Fruit fly (Drosophila melanogaster) whole organism, embryonic: ENCODE results near the gene CG15517.

Source experiments
- B-H2 ChIP-seq: fragments of 200-800 bp; sonication (Bioruptor generic); optimal IDR thresholded peaks from 2 replicates; lab custom pipeline; 2018; ENCODE audit warnings: missing biosample characterization, mild to moderate bottlenecking, missing genetic modification characterization
- Blimp-1 ChIP-seq: fragments of 200-800 bp; sonication (Bioruptor generic); optimal IDR thresholded peaks from 3 replicates; lab custom pipeline; 2018; ENCODE audit warnings: missing biosample characterization, missing genetic modification characterization, mild to moderate bottlenecking, moderate library complexity, missing genetic modification reagents
- CG10543 ChIP-seq: fragments of 200-800 bp; sonication (Bioruptor generic); optimal IDR thresholded peaks from 3 replicates; lab custom pipeline; 2017; ENCODE audit warnings: missing biosample characterization, mild to moderate bottlenecking, missing genetic modification characterization, moderate library complexity
- CG11723 ChIP-seq: fragments of 200-800 bp; sonication (Bioruptor generic); optimal IDR thresholded peaks from 2 replicates; lab custom pipeline; 2017; ENCODE audit warnings: missing biosample characterization, mild to moderate bottlenecking, missing genetic modification characterization
- CG1233 ChIP-seq: fragments of 200-800 bp; sonication (Bioruptor generic); optimal IDR thresholded peaks from 4 replicates; lab custom pipeline; 2018; ENCODE audit warnings: missing biosample characterization, mild to moderate bottlenecking, missing genetic modification characterization
- CG12659 ChIP-seq: fragments of 200-800 bp; sonication (Bioruptor generic); optimal IDR thresholded peaks from 3 replicates; lab custom pipeline; 2017; ENCODE audit warnings: mild to moderate bottlenecking, missing biosample characterization, missing genetic modification reagents, missing genetic modification characterization
- CG12769 ChIP-seq: fragments of 200-800 bp; sonication (Bioruptor generic); optimal IDR thresholded peaks from 2 replicates; lab custom pipeline; 2019; ENCODE audit warnings: missing biosample characterization, mild to moderate bottlenecking, missing genetic modification characterization, moderate library complexity
- CG13296 ChIP-seq: fragments of 200-800 bp; sonication (Bioruptor generic); optimal IDR thresholded peaks from 3 replicates; lab custom pipeline; 2018; ENCODE audit warnings: missing biosample characterization, mild to moderate bottlenecking, missing genetic modification characterization
- CG13624 ChIP-seq: fragments of 200-800 bp; sonication (Bioruptor generic); optimal IDR thresholded peaks from 2 replicates; lab custom pipeline; 2016; ENCODE audit warnings: missing biosample characterization, missing genetic modification characterization
- CG13775 ChIP-seq: fragments of 200-800 bp; sonication (Bioruptor generic); optimal IDR thresholded peaks from 3 replicates; lab custom pipeline; 2017; ENCODE audit warnings: missing biosample characterization, mild to moderate bottlenecking, missing genetic modification characterization
- CG13894 ChIP-seq: fragments of 200-800 bp; sonication (Bioruptor generic); optimal IDR thresholded peaks from 3 replicates; lab custom pipeline; 2018; ENCODE audit warnings: missing biosample characterization, mild to moderate bottlenecking, missing genetic modification characterization, moderate library complexity
- CG1647 ChIP-seq: fragments of 200-800 bp; sonication (Bioruptor generic); optimal IDR thresholded peaks from 3 replicates; lab custom pipeline; 2016; ENCODE audit warnings: missing biosample characterization, missing genetic modification characterization
- CG17385 ChIP-seq: fragments of 200-800 bp; sonication (Bioruptor generic); optimal IDR thresholded peaks from 3 replicates; lab custom pipeline; 2018; ENCODE audit warnings: missing biosample characterization, mild to moderate bottlenecking, missing genetic modification characterization
- CG18599 ChIP-seq: fragments of 200-800 bp; sonication (Bioruptor generic); optimal IDR thresholded peaks from 3 replicates; lab custom pipeline; 2017; ENCODE audit warnings: missing biosample characterization, missing genetic modification characterization, mild to moderate bottlenecking, moderate library complexity, missing genetic modification reagents
- CG2116 ChIP-seq: fragments of 200-800 bp; sonication (Bioruptor generic); optimal IDR thresholded peaks from 3 replicates; lab custom pipeline; 2018; ENCODE audit warnings: missing biosample characterization, mild to moderate bottlenecking, missing genetic modification characterization
- CG2202 ChIP-seq: fragments of 200-800 bp; sonication (Bioruptor generic); optimal IDR thresholded peaks from 2 replicates; lab custom pipeline; 2018; ENCODE audit warnings: missing biosample characterization, mild to moderate bottlenecking, missing genetic modification characterization
- CG2678 ChIP-seq: fragments of 200-800 bp; sonication (Bioruptor generic); optimal IDR thresholded peaks from 3 replicates; lab custom pipeline; 2019; ENCODE audit warnings: missing biosample characterization, mild to moderate bottlenecking, missing genetic modification characterization, moderate library complexity
- CG2875 ChIP-seq: fragments of 200-800 bp; sonication (Bioruptor generic); optimal IDR thresholded peaks from 2 replicates; lab custom pipeline; 2017; ENCODE audit warnings: missing biosample characterization, mild to moderate bottlenecking, missing genetic modification characterization, missing genetic modification reagents
- CG3065 ChIP-seq: fragments of 200-800 bp; sonication (Bioruptor generic); optimal IDR thresholded peaks from 2 replicates; lab custom pipeline; 2016; ENCODE audit warnings: missing biosample characterization, missing genetic modification characterization
- CHES-1-like ChIP-seq: fragments of 200-800 bp; sonication (Bioruptor generic); optimal IDR thresholded peaks from 2 replicates; lab custom pipeline; 2016; ENCODE audit warnings: missing biosample characterization, missing genetic modification characterization
- CoRest ChIP-seq: fragments of 200-800 bp; sonication (Bioruptor generic); optimal IDR thresholded peaks from 3 replicates; lab custom pipeline; 2018; ENCODE audit warnings: missing biosample characterization, mild to moderate bottlenecking, missing genetic modification characterization, moderate library complexity
- CrebB ChIP-seq: fragments of 200-800 bp; sonication (Bioruptor generic); optimal IDR thresholded peaks from 3 replicates; lab custom pipeline; 2018; ENCODE audit warnings: missing biosample characterization, mild to moderate bottlenecking, missing genetic modification characterization
- Deaf1 ChIP-seq: fragments of 200-800 bp; optimal IDR thresholded peaks from 3 replicates; lab custom pipeline; 2019; ENCODE audit warnings: missing biosample characterization, mild to moderate bottlenecking, missing genetic modification characterization, moderate library complexity
- Dek ChIP-seq: fragments of 200-800 bp; sonication (Bioruptor generic); optimal IDR thresholded peaks from 3 replicates; lab custom pipeline; 2019; ENCODE audit warnings: missing biosample characterization, mild to moderate bottlenecking, missing genetic modification characterization, moderate library complexity
- Hey ChIP-seq: fragments of 200-800 bp; sonication (Bioruptor generic); optimal IDR thresholded peaks from 3 replicates; lab custom pipeline; 2018; ENCODE audit warnings: missing biosample characterization, mild to moderate bottlenecking, missing genetic modification characterization
- Hmr ChIP-seq: fragments of 200-800 bp; sonication (Bioruptor generic); optimal IDR thresholded peaks from 3 replicates; lab custom pipeline; 2017; ENCODE audit warnings: mild to moderate bottlenecking, missing biosample characterization, missing genetic modification reagents, missing genetic modification characterization
- Hr51 ChIP-seq, 2 experiments: fragments of 200-800 bp; sonication (Bioruptor generic); optimal IDR thresholded peaks; 2 replicates in 1 of 2; 3 replicates in 1 of 2; lab custom pipeline; 2016 to 2018; ENCODE audit warnings: missing biosample characterization in 2 of 2, missing genetic modification characterization in 2 of 2, mild to moderate bottlenecking in 1 of 2, moderate library complexity in 1 of 2
- Meics ChIP-seq: fragments of 200-800 bp; sonication (Bioruptor generic); optimal IDR thresholded peaks from 2 replicates; lab custom pipeline; 2017; ENCODE audit warnings: missing biosample characterization, mild to moderate bottlenecking, missing genetic modification characterization
- Oaz ChIP-seq: fragments of 200-800 bp; sonication (Bioruptor generic); IDR thresholded peaks from 2 replicates; pipeline ENCODE4 v1.3.6; 2022; ENCODE audit warnings: missing biosample characterization, missing genetic modification characterization
- Rfx ChIP-seq: fragments of 200-800 bp; sonication (Bioruptor generic); IDR thresholded peaks from 2 replicates; pipeline ENCODE4 v1.3.6; 2022; ENCODE audit warnings: missing biosample characterization, missing genetic modification characterization
- Side ChIP-seq: fragments of 200-800 bp; sonication (Bioruptor generic); optimal IDR thresholded peaks from 2 replicates; lab custom pipeline; 2016; ENCODE audit warnings: missing biosample characterization, missing genetic modification characterization
- Xrp1 ChIP-seq: fragments of 200-800 bp; sonication (Bioruptor generic); IDR thresholded peaks from 2 replicates; pipeline ENCODE4 v1.3.6; 2022; ENCODE audit warnings: missing biosample characterization, missing genetic modification characterization
- al ChIP-seq: fragments of 200-800 bp; sonication (Bioruptor generic); IDR thresholded peaks from 2 replicates; pipeline ENCODE4 v1.3.6; 2022; ENCODE audit warnings: missing biosample characterization, missing genetic modification characterization
- ase ChIP-seq: fragments of 200-800 bp; sonication (Bioruptor generic); IDR thresholded peaks from 3 replicates; pipeline ENCODE4 v1.3.6; 2022; ENCODE audit warnings: missing biosample characterization, missing genetic modification characterization
- bab2 ChIP-seq: fragments of 200-800 bp; sonication (Bioruptor generic); optimal IDR thresholded peaks from 2 replicates; lab custom pipeline; 2016; ENCODE audit warnings: missing biosample characterization, missing genetic modification characterization
- bcd ChIP-seq: fragments of 200-800 bp; sonication (Bioruptor generic); optimal IDR thresholded peaks from 2 replicates; lab custom pipeline; 2017; ENCODE audit warnings: missing biosample characterization, mild to moderate bottlenecking, missing genetic modification characterization
- crc ChIP-seq: fragments of 200-800 bp; sonication (Bioruptor generic); optimal IDR thresholded peaks from 2 replicates; lab custom pipeline; 2016; ENCODE audit warnings: missing biosample characterization, missing genetic modification characterization
- fd3F ChIP-seq: fragments of 200-800 bp; sonication (Bioruptor generic); optimal IDR thresholded peaks from 2 replicates; lab custom pipeline; 2018; ENCODE audit warnings: missing biosample characterization, mild to moderate bottlenecking, missing genetic modification characterization, moderate library complexity
- gcm ChIP-seq: fragments of 200-800 bp; sonication (Bioruptor generic); optimal IDR thresholded peaks from 2 replicates; lab custom pipeline; 2019; ENCODE audit warnings: missing biosample characterization, mild to moderate bottlenecking, missing genetic modification characterization, moderate library complexity
- jumu ChIP-seq: fragments of 200-800 bp; sonication (Bioruptor generic); optimal IDR thresholded peaks from 3 replicates; lab custom pipeline; 2016; ENCODE audit warnings: missing biosample characterization, missing genetic modification characterization
- kah ChIP-seq: fragments of 200-800 bp; sonication (Bioruptor generic); optimal IDR thresholded peaks from 2 replicates; lab custom pipeline; 2018; ENCODE audit warnings: missing biosample characterization, mild to moderate bottlenecking, missing genetic modification characterization
- prd ChIP-seq, 3 experiments: fragments of >200 bp in 2 of 3; fragments of 200-800 bp in 1 of 3; sonication (Bioruptor generic) in 1 of 3; optimal IDR thresholded peaks in 2 of 3; IDR thresholded peaks in 1 of 3; 2 replicates in 2 of 3; 3 replicates in 1 of 3; pipeline versions ENCODE4 v1.3.6 to Lab custom; 2017 to 2022; ENCODE audit warnings: missing biosample characterization in 1 of 3, missing genetic modification characterization in 1 of 3
- sens ChIP-seq: fragments of 200-800 bp; sonication (Bioruptor generic); peaks from one replicate; lab custom pipeline; 2016; ENCODE audit warnings: missing biosample characterization, missing genetic modification characterization
- sisA ChIP-seq: fragments of 200-800 bp; sonication (Bioruptor generic); IDR thresholded peaks from 2 replicates; pipeline ENCODE4 v1.3.6; 2022; ENCODE audit warnings: missing biosample characterization, missing genetic modification characterization
- so ChIP-seq: fragments of 200-800 bp; sonication (Bioruptor generic); IDR thresholded peaks from 3 replicates; pipeline ENCODE4 v1.3.6; 2022; ENCODE audit warnings: missing biosample characterization, missing genetic modification characterization
- sob ChIP-seq: fragments of 200-800 bp; sonication (Bioruptor generic); IDR thresholded peaks from 2 replicates; pipeline ENCODE4 v1.3.6; 2022; ENCODE audit warnings: missing biosample characterization, missing genetic modification characterization
- ssp ChIP-seq: fragments of 200-800 bp; sonication (Bioruptor generic); IDR thresholded peaks from 2 replicates; pipeline ENCODE4 v1.3.6; 2022; ENCODE audit warnings: missing biosample characterization, missing genetic modification characterization
- stc ChIP-seq: fragments of 200-800 bp; sonication (Bioruptor generic); IDR thresholded peaks from 2 replicates; pipeline ENCODE4 v1.3.6; 2022; ENCODE audit warnings: missing biosample characterization, missing genetic modification characterization
- vvl ChIP-seq: fragments of 200-800 bp; sonication (Bioruptor generic); IDR thresholded peaks from 2 replicates; pipeline ENCODE4 v1.3.6; 2022; ENCODE audit warnings: missing biosample characterization, missing genetic modification characterization
- wek ChIP-seq: fragments of 200-800 bp; sonication (Bioruptor generic); optimal IDR thresholded peaks from 3 replicates; lab custom pipeline; 2018; ENCODE audit warnings: missing biosample characterization, mild to moderate bottlenecking, missing genetic modification characterization, moderate library complexity

CG15517 gene

DNA sequence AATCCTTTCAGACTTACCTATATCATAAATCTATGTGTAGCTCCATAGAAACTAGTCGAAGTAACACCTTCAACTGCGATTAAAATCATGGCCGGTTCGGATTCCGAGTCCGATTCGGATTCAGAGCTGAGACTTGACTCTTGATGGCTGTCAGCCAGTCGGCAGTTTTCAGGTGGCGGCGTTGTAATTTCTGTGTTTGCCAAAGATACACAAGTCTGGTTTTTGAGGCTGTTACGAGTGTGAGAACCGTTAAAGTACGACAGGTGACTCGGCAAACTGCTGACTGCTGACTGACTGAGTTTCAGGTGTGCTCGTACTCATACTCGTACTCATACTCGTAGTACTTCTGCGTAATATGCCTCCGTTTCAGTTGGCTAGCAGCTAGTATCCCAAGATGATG is 12.4 kb downstream of the CG15517 start (continued):
- peak; percentile 2 for TF ChIP-seq CoRest (tag; lab: Kevin White, UChicago)
- no peak for TF ChIP-seq ssp (GFP tag; lab: Robert Waterston, UW)
- no peak for TF ChIP-seq crc (GFP tag; lab: Kevin White, UChicago)
- TF ChIP-seq CG17385: peak; percentile 16
- peak; percentile 32 for TF ChIP-seq CrebB
- TF ChIP-seq CG2202 (tag; lab: Kevin White, UChicago): peak; percentile 1
- peak; percentile 72 for TF ChIP-seq Hmr
- TF ChIP-seq wek: peak; percentile 39
- no peak for TF ChIP-seq al (GFP tag; lab: Robert Waterston, UW)
- peak in 1 of 2 experiments; percentile 9 for TF ChIP-seq Hr51 (GFP tag; optimal IDR thresholded peaks at IDR 0.05; lab: Kevin White, UChicago)
- no peak for TF ChIP-seq CG3065 (GFP tag; lab: Kevin White, UChicago)
- peak; percentile 58 for TF ChIP-seq CG12769
- peak; percentile 25 for TF ChIP-seq Hey
- peak; percentile 25 for TF ChIP-seq Side (GFP tag; lab: Kevin White, UChicago)
- TF ChIP-seq Oaz (GFP tag; lab: Robert Waterston, UW): 0 out of 2 replicates have a peak, but pooled peaks have one; percentile 7
- peak; percentile 52 for TF ChIP-seq CG2678
- TF ChIP-seq Blimp-1 (GFP tag; lab: Kevin White, UChicago): peak; percentile 11
- no peak for TF ChIP-seq stc (GFP tag; lab: Robert Waterston, UW)
- TF ChIP-seq fd3F (GFP tag; lab: Kevin White, UChicago): peak; percentile 15
- 0 out of 2 replicates have a peak, but pooled peaks have one; percentile 14 for TF ChIP-seq Xrp1 (GFP tag; lab: Robert Waterston, UW)
- peak; percentile 22 for TF ChIP-seq CG11723 (GFP tag; lab: Kevin White, UChicago)
- peak; percentile 49 for TF ChIP-seq CG13296 (GFP tag; lab: Kevin White, UChicago)
- peak; percentile 6 for TF ChIP-seq CG10543 (GFP tag; lab: Kevin White, UChicago)
- TF ChIP-seq sisA (GFP tag; lab: Robert Waterston, UW): no peak
- peak; percentile 41; the same call in 1 of the 2 replicates for TF ChIP-seq sob
- peak; percentile 61 for TF ChIP-seq sens
- peak; percentile 2 for TF ChIP-seq CHES-1-like (GFP tag; lab: Kevin White, UChicago)
- TF ChIP-seq Deaf1 (tag; lab: Kevin White, UChicago): peak; percentile 31
- TF ChIP-seq CG13894 (tag; lab: Kevin White, UChicago): peak; percentile 31
- no peak for TF ChIP-seq kah
- TF ChIP-seq CG2875 (GFP tag; lab: Kevin White, UChicago): peak; percentile 17
- no peak for TF ChIP-seq CG13775 (GFP tag; lab: Kevin White, UChicago)
- TF ChIP-seq prd (optimal IDR thresholded peaks at IDR 0.05; lab: Kevin White, UChicago): no peak
- no peak for TF ChIP-seq prd (GFP tag; IDR thresholded peaks at IDR 0.05; lab: Robert Waterston, UW)
- TF ChIP-seq ase (GFP tag; lab: Robert Waterston, UW): no peak
- peak; percentile 39 for TF ChIP-seq B-H2 (GFP tag; lab: Kevin White, UChicago)
- TF ChIP-seq Rfx (GFP tag; lab: Robert Waterston, UW): peak; percentile 34; the same call in 1 of the 2 replicates
- TF ChIP-seq so: 0 out of 3 replicates have a peak, but pooled peaks have one; percentile 12
- peak; percentile 26 for TF ChIP-seq CG12659 (GFP tag; lab: Kevin White, UChicago)
- TF ChIP-seq Meics: peak; percentile 46
- peak; percentile 2 for TF ChIP-seq CG1233 (GFP tag; lab: Kevin White, UChicago)
- TF ChIP-seq bcd (GFP tag; lab: Kevin White, UChicago): peak; percentile 22
- TF ChIP-seq CG13624 (GFP tag; lab: Kevin White, UChicago): no peak
- no peak for TF ChIP-seq Dek (tag; lab: Kevin White, UChicago)
- TF ChIP-seq CG2116 (GFP tag; lab: Kevin White, UChicago): peak; percentile 18
- peak; percentile 6 for TF ChIP-seq CG1647 (GFP tag; lab: Kevin White, UChicago)
- no peak for TF ChIP-seq jumu (GFP tag; lab: Kevin White, UChicago)
- TF ChIP-seq vvl (GFP tag; lab: Robert Waterston, UW): peak; percentile 31; the same call in 1 of the 2 replicates
- TF ChIP-seq gcm: no peak
- peak; percentile 71 for TF ChIP-seq CG18599 (GFP tag; lab: Kevin White, UChicago)
- TF ChIP-seq bab2 (GFP tag; lab: Kevin White, UChicago): peak; percentile 7
